Worm (Caenorhabditis elegans): Measurements from ENCODE around the gene T19H12.6.

Gene T19H12.6

ce11 chrV:4908591-4908990 is 31.1 kb upstream of the T19H12.6 start, which contains the start of gene ugt-13 (continued):
- TF ChIP-seq C16A3.4 (tag; optimal IDR thresholded peaks at IDR 0.05): no peak
- TF ChIP-seq ztf-4 (tag; optimal IDR thresholded peaks at IDR 0.05): no peak
- TF ChIP-seq unc-30 (tag; optimal IDR thresholded peaks at IDR 0.05): no peak
- TF ChIP-seq elt-3 (tag; optimal IDR thresholded peaks at IDR 0.05): peak in 4 of 6 experiments; percentile 30 to 69 (median 49)
- peak; percentile 52 for TF ChIP-seq skn-1 (tag; optimal IDR thresholded peaks at IDR 0.05)
- TF ChIP-seq nhr-28 (tag; optimal IDR thresholded peaks at IDR 0.05): peak; percentile 23

DNA sequence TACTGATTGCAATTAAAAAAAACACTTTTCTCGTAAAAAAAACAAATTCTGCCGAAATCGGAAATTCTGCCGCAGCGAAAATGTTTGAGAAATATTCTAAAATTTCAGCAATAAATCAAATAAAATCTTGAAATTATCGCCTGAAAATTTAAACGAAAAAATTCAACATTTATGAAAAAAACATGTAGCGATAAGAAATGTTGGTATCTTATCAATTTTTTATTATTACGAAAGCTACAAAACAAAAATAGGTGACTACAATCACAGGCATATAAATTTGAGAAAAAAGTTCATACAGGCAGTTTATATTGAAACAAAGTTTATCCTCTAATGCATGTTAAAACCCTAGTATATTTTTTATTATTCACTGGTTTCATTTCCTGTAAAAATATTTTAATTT is 28.5 kb upstream of the T19H12.6 start, which contains the start of gene ugt-14:
ugt-14 (plus strand) TSS at position 301 of the 400 bp plus-strand sequence.
- TF ChIP-seq lin-15B (tag; optimal IDR thresholded peaks at IDR 0.05) (no peak), hlh-17 (GFP tag; optimal IDR thresholded peaks at IDR 0.05; ENCODE audit: borderline replicate concordance) (no peak), sox-4 (tag; optimal IDR thresholded peaks at IDR 0.05) (no peak), fkh-10 (GFP tag; optimal IDR thresholded peaks at IDR 0.05) (no peak), egl-27 (tag; optimal IDR thresholded peaks at IDR 0.05) (no peak), blmp-1 (tag; optimal IDR thresholded peaks at IDR 0.05) (no peak)

DNA sequence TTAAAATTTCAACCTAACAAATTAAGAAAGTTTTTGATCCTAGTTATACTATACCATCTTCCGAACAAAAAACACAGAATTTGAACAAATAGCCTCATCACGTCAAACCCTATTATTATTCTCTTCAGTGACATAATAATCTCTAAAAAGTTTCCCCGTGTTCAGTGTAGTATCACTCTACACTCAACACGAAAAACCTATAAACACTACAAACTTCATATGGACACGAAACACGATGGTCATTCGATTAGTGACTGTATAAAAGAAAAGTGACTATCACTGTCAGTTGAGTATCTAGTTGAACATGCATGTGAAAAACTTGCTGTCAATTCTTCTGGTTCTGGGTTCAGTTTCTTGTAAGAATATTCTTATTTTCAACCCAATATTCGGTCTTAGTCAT is 26.2 kb upstream of the T19H12.6 start, which contains the start of gene ugt-8:
ugt-8 (plus strand) TSS at position 235 of the 400 bp plus-strand sequence.
- TF ChIP-seq nhr-77 (tag; optimal IDR thresholded peaks at IDR 0.05) (no peak), nhr-11 (tag; optimal IDR thresholded peaks at IDR 0.05) (no peak), nhr-20 (tag; optimal IDR thresholded peaks at IDR 0.05) (peak; percentile 41), elt-2 (tag; optimal IDR thresholded peaks at IDR 0.05) (no peak), snu-23 (GFP tag; optimal IDR thresholded peaks at IDR 0.05) (peak; percentile 12), ztf-11 (tag; optimal IDR thresholded peaks at IDR 0.05) (no peak), egl-13 (tag; optimal IDR thresholded peaks at IDR 0.05) (no peak), aha-1 (tag; optimal IDR thresholded peaks at IDR 0.05) (no peak), skn-1 (tag; optimal IDR thresholded peaks at IDR 0.05) (no peak), nhr-237 (tag; optimal IDR thresholded peaks at IDR 0.05) (no peak), alr-1 (tag; optimal IDR thresholded peaks at IDR 0.05; ENCODE audit: borderline replicate concordance) (no peak), ama-1 (optimal IDR thresholded peaks at IDR 0.05) (no peak), efl-1 (optimal IDR thresholded peaks at IDR 0.05) (no peak), efl-1 (GFP tag; optimal IDR thresholded peaks at IDR 0.05 in 1 of 2) (peak in 1 of 2 experiments; percentile 53), fos-1 (tag; optimal IDR thresholded peaks at IDR 0.05) (no peak), ces-1 (GFP tag; optimal IDR thresholded peaks at IDR 0.05) (no peak)

DNA sequence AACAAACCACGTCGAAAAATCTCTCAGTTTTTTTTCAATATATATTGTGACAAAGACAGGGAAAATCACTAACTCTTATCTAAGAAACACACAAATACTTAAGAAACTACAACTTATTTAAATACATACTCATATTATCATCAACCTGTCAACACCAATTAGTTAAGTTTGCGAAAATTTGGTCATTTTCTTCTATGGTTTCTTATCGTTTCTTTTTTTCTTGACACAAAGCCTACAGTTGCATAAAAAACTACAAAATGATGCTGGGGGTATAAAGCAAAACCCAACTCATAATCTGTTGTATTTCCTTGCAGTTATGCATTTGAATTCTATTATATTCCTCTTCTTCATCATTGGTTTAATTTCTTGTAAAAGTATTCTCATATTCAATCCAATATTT is 23.6 kb upstream of the T19H12.6 start, which contains the start of gene ugt-67:
ugt-67 (plus strand) TSS at position 301 of the 400 bp plus-strand sequence.
- no peak for TF ChIP-seq sox-4 (tag; optimal IDR thresholded peaks at IDR 0.05)
- no peak for TF ChIP-seq xbp-1 (tag; optimal IDR thresholded peaks at IDR 0.05)
- no peak for TF ChIP-seq elt-3 (tag; optimal IDR thresholded peaks at IDR 0.05)
- no peak for TF ChIP-seq jun-1 (tag; optimal IDR thresholded peaks at IDR 0.05)
- no peak for TF ChIP-seq pqm-1 (tag; optimal IDR thresholded peaks at IDR 0.05)
- TF ChIP-seq swsn-7 (tag; optimal IDR thresholded peaks at IDR 0.05): no peak
- TF ChIP-seq snpc-4 (tag; optimal IDR thresholded peaks at IDR 0.05): no peak
- no peak for TF ChIP-seq hlh-4 (tag; optimal IDR thresholded peaks at IDR 0.05)
- TF ChIP-seq ets-5 (GFP tag; IDR thresholded peaks at IDR 0.05): no peak
- no peak for TF ChIP-seq fkh-10 (GFP tag; optimal IDR thresholded peaks at IDR 0.05)
- TF ChIP-seq grh-1 (GFP tag; IDR thresholded peaks at IDR 0.05): no peak
- TF ChIP-seq irx-1 (tag; optimal IDR thresholded peaks at IDR 0.05): no peak
- TF ChIP-seq egl-27 (tag; optimal IDR thresholded peaks at IDR 0.05): no peak
- no peak for TF ChIP-seq F16B12.6 (tag; optimal IDR thresholded peaks at IDR 0.05)
- no peak for TF ChIP-seq mdl-1 (tag; optimal IDR thresholded peaks at IDR 0.05)
- TF ChIP-seq nhr-71 (tag; optimal IDR thresholded peaks at IDR 0.05): no peak
- no peak for TF ChIP-seq nhr-90 (tag; optimal IDR thresholded peaks at IDR 0.05; ENCODE audit: poor library complexity)
- no peak for TF ChIP-seq zag-1 (tag; optimal IDR thresholded peaks at IDR 0.05)
